Worm (Caenorhabditis elegans) whole organism, L3 larva: Measurements from ENCODE around the gene eif-3.D.

ENCODE experiments used
- aly-2 ChIP-seq: fragments of 150-350 bp; optimal IDR thresholded peaks from 2 replicates; lab custom pipeline; 2014; ENCODE audit warnings: missing biosample characterization, missing genetic modification characterization
- ceh-16 ChIP-seq: sonication (generic microtip); optimal IDR thresholded peaks from 2 replicates; lab custom pipeline; 2017; ENCODE audit warnings: missing biosample characterization, missing genetic modification characterization
- ceh-82 ChIP-seq: fragments of 150-350 bp; optimal IDR thresholded peaks from 2 replicates; lab custom pipeline; 2014; ENCODE audit warnings: missing biosample characterization, missing genetic modification characterization
- jun-1 ChIP-seq: fragments of 150-350 bp; optimal IDR thresholded peaks from 2 replicates; lab custom pipeline; 2014; ENCODE audit warnings: missing biosample characterization, missing genetic modification reagents, missing genetic modification characterization
- mdl-1 ChIP-seq: fragments of 150-350 bp; optimal IDR thresholded peaks from 2 replicates; lab custom pipeline; 2014; ENCODE audit warnings: missing biosample characterization, missing genetic modification characterization
- nhr-12 ChIP-seq: fragments of 150-350 bp; optimal IDR thresholded peaks from 2 replicates; lab custom pipeline; 2014; ENCODE audit warnings: missing biosample characterization, missing genetic modification characterization
- nhr-237 ChIP-seq: fragments of 150-350 bp; optimal IDR thresholded peaks from 2 replicates; lab custom pipeline; 2014; ENCODE audit warnings: missing biosample characterization, missing genetic modification characterization
- nhr-28 ChIP-seq: fragments of 150-350 bp; optimal IDR thresholded peaks from 2 replicates; lab custom pipeline; 2014; ENCODE audit warnings: missing biosample characterization, missing genetic modification characterization
- pha-4 ChIP-seq: fragments of 150-350 bp; optimal IDR thresholded peaks from 2 replicates; lab custom pipeline; 2014; ENCODE audit warnings: missing biosample characterization, missing genetic modification reagents, missing genetic modification characterization
- unc-62 ChIP-seq: fragments of 150-350 bp; sonication (generic microtip); optimal IDR thresholded peaks from 4 replicates; lab custom pipeline; 2014; ENCODE audit warnings: missing biosample characterization, missing genetic modification reagents, missing genetic modification characterization

DNA sequence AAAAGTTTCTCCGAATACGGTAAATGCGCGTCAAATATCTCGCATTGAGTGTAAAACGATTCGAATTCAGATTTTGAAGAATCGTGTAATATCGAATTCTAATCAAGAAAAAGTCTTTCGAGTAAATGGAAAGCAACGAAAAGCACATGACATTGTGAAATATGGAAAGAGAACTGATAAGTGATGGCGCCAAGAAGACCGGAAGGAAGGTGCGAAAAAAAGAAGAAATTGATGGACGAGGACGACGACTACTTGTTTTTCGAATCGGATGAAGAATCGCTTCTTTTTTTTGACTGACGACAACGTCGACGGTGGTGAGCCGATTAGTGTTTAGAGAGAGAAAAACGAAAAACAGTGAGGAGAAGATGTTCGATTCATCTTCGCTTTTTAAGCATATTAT lies 14.6 kb upstream of the eif-3.D start:
- TF ChIP-seq ceh-82 (tag; lab: Kevin White, UChicago) (no peak), nhr-237 (tag; lab: Kevin White, UChicago) (no peak), jun-1 (tag; lab: Kevin White, UChicago) (no peak), nhr-28 (tag; lab: Kevin White, UChicago) (no peak), mdl-1 (no peak), aly-2 (tag; lab: Kevin White, UChicago) (no peak), unc-62 (no peak), pha-4 (tag; lab: Kevin White, UChicago) (no peak), nhr-12 (no peak), ceh-16 (tag; lab: Kevin White, UChicago) (no peak)
